Worm (Caenorhabditis elegans): ENCODE data around the gene utp-20.
A peak's percentile ranks its signal among the peaks of the same experiment; 100 is the strongest.

Gene utp-20

DNA sequence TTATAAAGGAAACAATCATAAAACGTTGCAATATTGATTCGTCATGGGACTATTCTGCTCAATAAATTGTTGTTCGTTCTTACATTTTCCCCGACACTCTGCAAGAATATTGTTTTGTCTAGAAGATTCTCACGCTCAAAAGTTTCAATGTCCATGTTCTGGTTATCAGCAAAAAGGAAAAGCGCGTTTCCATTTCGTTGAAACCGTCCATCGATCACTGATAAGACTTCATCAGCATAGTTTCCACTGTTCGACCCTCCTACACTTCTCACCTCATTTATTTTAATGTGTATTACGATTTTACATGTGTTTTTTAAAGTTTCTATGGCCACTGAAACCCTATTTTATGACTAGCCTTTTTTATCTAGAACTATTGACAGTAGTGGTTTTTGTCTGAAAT, 16.1 kb upstream of the utp-20 start (continued):
- no peak for TF ChIP-seq snpc-1.2 (GFP tag; IDR thresholded peaks at IDR 0.05)
- TF ChIP-seq ctbp-1 (GFP tag; IDR thresholded peaks at IDR 0.05) = no peak
- TF ChIP-seq nhr-111 (GFP tag; optimal IDR thresholded peaks at IDR 0.05) = no peak
- no peak for TF ChIP-seq Y105C5A.15 (GFP tag; IDR thresholded peaks at IDR 0.05)
- no peak for TF ChIP-seq aly-2 (tag; optimal IDR thresholded peaks at IDR 0.05)
- no peak for TF ChIP-seq ceh-28 (tag; optimal IDR thresholded peaks at IDR 0.05)
- no peak for TF ChIP-seq F49E8.2 (tag; optimal IDR thresholded peaks at IDR 0.05; ENCODE audit: borderline replicate concordance)
- TF ChIP-seq mep-1 (tag; optimal IDR thresholded peaks at IDR 0.05) = no peak
- peak; percentile 31 for TF ChIP-seq nhr-28 (tag; optimal IDR thresholded peaks at IDR 0.05)
- TF ChIP-seq nhr-102 (tag; optimal IDR thresholded peaks at IDR 0.05) = no peak
- TF ChIP-seq ama-1 (optimal IDR thresholded peaks at IDR 0.05) = no peak
- peak; percentile 3 for TF ChIP-seq mxl-3 (GFP tag; optimal IDR thresholded peaks at IDR 0.05)
- no peak for TF ChIP-seq T26A8.4 (GFP tag; IDR thresholded peaks at IDR 0.05)
- TF ChIP-seq Y75B8A.6 (GFP tag; IDR thresholded peaks at IDR 0.05) = no peak
- TF ChIP-seq D1046.2 (GFP tag; IDR thresholded peaks at IDR 0.05) = no peak
- no peak for TF ChIP-seq ZK546.5 (tag; optimal IDR thresholded peaks at IDR 0.05)
- TF ChIP-seq mes-2 (tag; optimal IDR thresholded peaks at IDR 0.05; ENCODE audit: poor library complexity, severe bottlenecking) = peak; percentile 33
- TF ChIP-seq saeg-2 (GFP tag; IDR thresholded peaks at IDR 0.05) = no peak
- TF ChIP-seq lin-38 (GFP tag; IDR thresholded peaks at IDR 0.05) = no peak
- no peak for TF ChIP-seq nhr-25 (tag; optimal IDR thresholded peaks at IDR 0.05; ENCODE audit: borderline replicate concordance, insufficient read depth)
- no peak for TF ChIP-seq daf-16 (GFP tag; optimal IDR thresholded peaks at IDR 0.05)
- peak; percentile 95 for TF ChIP-seq daf-16 (tag; optimal IDR thresholded peaks at IDR 0.05)
- TF ChIP-seq nhr-6 (tag; optimal IDR thresholded peaks at IDR 0.05) = no peak
- TF ChIP-seq php-3 (GFP tag; IDR thresholded peaks at IDR 0.05) = no peak
- peak; percentile 74 for TF ChIP-seq pqm-1 (tag; optimal IDR thresholded peaks at IDR 0.05)
- TF ChIP-seq nhr-41 (GFP tag; IDR thresholded peaks at IDR 0.05) = no peak
- no peak for TF ChIP-seq aha-1 (tag)
- TF ChIP-seq mdt-29 (GFP tag; IDR thresholded peaks at IDR 0.05) = no peak
- no peak for TF ChIP-seq hif-1 (tag; optimal IDR thresholded peaks at IDR 0.05)
- no peak for TF ChIP-seq F37D6.2 (tag; optimal IDR thresholded peaks at IDR 0.05)
- TF ChIP-seq spr-1 (tag; optimal IDR thresholded peaks at IDR 0.05) = no peak
- no peak for TF ChIP-seq nhr-76 (tag; optimal IDR thresholded peaks at IDR 0.05)
- no peak for TF ChIP-seq egl-27 (tag; optimal IDR thresholded peaks at IDR 0.05)
- TF ChIP-seq daf-19 (GFP tag; conservative IDR thresholded peaks at IDR 0.05) = no peak

DNA sequence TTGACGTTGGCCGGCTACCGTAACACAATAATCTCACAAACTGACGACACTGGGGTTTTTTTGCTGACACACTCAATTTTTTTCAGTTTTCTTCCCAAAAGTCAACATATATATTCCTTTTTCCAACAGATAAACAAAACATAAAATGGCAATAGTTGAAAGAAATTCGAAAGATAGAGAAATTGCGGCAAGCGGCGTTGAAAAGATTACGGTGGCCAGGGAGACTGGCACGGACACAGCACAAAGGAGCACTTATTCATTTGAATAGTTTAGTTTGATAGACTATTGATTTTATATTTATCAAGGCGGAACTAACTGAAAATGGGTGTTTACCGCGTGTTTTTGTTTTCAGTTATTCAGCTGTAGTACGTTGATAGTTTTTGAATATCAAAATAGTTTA, 14.9 kb upstream of the utp-20 start, which contains the start of gene toe-2:
toe-2 (minus strand) TSS at position 70 of the 400 bp plus-strand sequence.
- peak; percentile 37 for TF ChIP-seq hlh-11 (tag; optimal IDR thresholded peaks at IDR 0.05)
- no peak for TF ChIP-seq daf-16 (GFP tag; optimal IDR thresholded peaks at IDR 0.05)
- peak; percentile 88 for TF ChIP-seq daf-16 (tag; optimal IDR thresholded peaks at IDR 0.05)
- peak; percentile 18 for TF ChIP-seq dve-1 (tag; optimal IDR thresholded peaks at IDR 0.05; ENCODE audit: insufficient read depth)
- no peak for TF ChIP-seq daf-19 (GFP tag; conservative IDR thresholded peaks at IDR 0.05)

DNA sequence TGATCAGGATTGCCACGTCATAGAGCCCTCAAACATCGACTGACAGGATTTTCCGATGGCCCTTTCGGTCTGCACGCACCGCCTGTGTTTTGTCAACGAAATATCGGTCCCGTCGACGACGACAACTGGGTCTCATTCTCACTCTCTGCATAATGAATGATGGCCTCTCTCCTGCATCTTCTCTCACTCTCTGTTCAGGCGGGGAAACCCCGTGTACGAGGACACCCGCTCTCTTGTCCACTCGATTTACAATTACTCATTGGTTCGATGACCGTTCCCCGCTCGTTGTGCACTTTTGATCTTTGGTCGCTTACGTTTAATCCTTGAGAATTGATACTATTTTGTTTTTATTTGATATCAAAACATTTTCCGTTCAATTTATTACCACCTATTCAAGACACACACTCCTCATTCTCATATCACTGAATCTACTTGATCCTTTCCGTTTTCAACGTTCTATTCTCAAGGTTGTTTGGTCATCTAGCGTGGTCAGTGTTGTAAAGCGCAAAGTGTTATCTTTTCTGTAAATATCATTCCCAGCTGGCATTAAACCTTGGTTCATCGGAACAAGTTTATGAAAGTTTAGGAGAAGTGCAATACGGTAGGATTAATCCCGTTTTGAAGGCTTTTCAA, 13.4 kb upstream of the utp-20 start:
- peak; percentile 3 for TF ChIP-seq mxl-3 (GFP tag; optimal IDR thresholded peaks at IDR 0.05)
- no peak for TF ChIP-seq saeg-2 (GFP tag; IDR thresholded peaks at IDR 0.05)
- TF ChIP-seq nhr-237 (tag; optimal IDR thresholded peaks at IDR 0.05) = no peak
- TF ChIP-seq aha-1 (tag) = peak; percentile 97
- peak; percentile 29 for TF ChIP-seq nhr-28 (tag; optimal IDR thresholded peaks at IDR 0.05)
- TF ChIP-seq snpc-4 (tag; optimal IDR thresholded peaks at IDR 0.05) = no peak
- TF ChIP-seq lin-38 (GFP tag; IDR thresholded peaks at IDR 0.05) = no peak
- peak; percentile 28 for TF ChIP-seq hlh-11 (tag; optimal IDR thresholded peaks at IDR 0.05)
- no peak for TF ChIP-seq F10B5.3 (tag; optimal IDR thresholded peaks at IDR 0.05)
- TF ChIP-seq mdl-1 (tag; optimal IDR thresholded peaks at IDR 0.05) = peak in 1 of 2 experiments; percentile 11
- peak in 1 of 2 experiments; percentile 88 for TF ChIP-seq unc-62 (GFP tag; optimal IDR thresholded peaks at IDR 0.05 in 1 of 2)
- no peak for TF ChIP-seq unc-62 (tag; optimal IDR thresholded peaks at IDR 0.05)
- no peak for TF ChIP-seq hif-1 (tag; optimal IDR thresholded peaks at IDR 0.05)
- TF ChIP-seq dve-1 (tag; optimal IDR thresholded peaks at IDR 0.05; ENCODE audit: insufficient read depth) = peak; percentile 21
- TF ChIP-seq skn-1 (tag; optimal IDR thresholded peaks at IDR 0.05) = no peak
- TF ChIP-seq daf-16 (GFP tag; optimal IDR thresholded peaks at IDR 0.05) = no peak
- TF ChIP-seq daf-16 (tag; optimal IDR thresholded peaks at IDR 0.05) = peak; percentile 32
- TF ChIP-seq dmd-6 (GFP tag; IDR thresholded peaks at IDR 0.05) = 0 out of 2 replicates have a peak, but pooled peaks have one; percentile 5
- no peak for TF ChIP-seq unc-39 (tag; optimal IDR thresholded peaks at IDR 0.05)
